Worm (Caenorhabditis elegans) whole organism, late embryonic: ENCODE data around the gene W08E12.4.
A peak's percentile ranks its signal among the peaks of the same experiment; 100 is the strongest.

ENCODE experiments used
- C08G9.2 ChIP-seq: sonication (generic microtip); optimal IDR thresholded peaks from 2 replicates; lab custom pipeline; 2016; ENCODE audit warnings: mild to moderate bottlenecking, missing genetic modification characterization, moderate library complexity, missing compliant biosample characterization
- K02D7.2 ChIP-seq: sonication (generic microtip); optimal IDR thresholded peaks from 2 replicates; lab custom pipeline; 2017; ENCODE audit warnings: mild to moderate bottlenecking, missing genetic modification characterization, missing compliant biosample characterization
- K09A11.1 ChIP-seq: sonication (generic microtip); optimal IDR thresholded peaks from 2 replicates; lab custom pipeline; 2017; ENCODE audit warnings: antibody characterized with exemption, mild to moderate bottlenecking, missing genetic modification characterization, missing compliant biosample characterization; ENCODE audit not compliant: insufficient read depth
- T23F11.4 ChIP-seq: fragments of 200-800 bp; sonication (Bioruptor generic); optimal IDR thresholded peaks from 2 replicates; lab custom pipeline; 2018; ENCODE audit warnings: mild to moderate bottlenecking, missing genetic modification characterization, missing compliant biosample characterization
- Y22D7AL.16 ChIP-seq: sonication (generic microtip); optimal IDR thresholded peaks from 2 replicates; lab custom pipeline; 2016; ENCODE audit warnings: missing genetic modification characterization, missing compliant biosample characterization
- ama-1 ChIP-seq: fragments of 150-350 bp; optimal IDR thresholded peaks from 2 replicates; lab custom pipeline; 2014
- ceh-18 ChIP-seq: sonication (generic microtip); optimal IDR thresholded peaks from 2 replicates; lab custom pipeline; 2016; ENCODE audit warnings: missing genetic modification characterization, missing compliant biosample characterization
- ceh-19 ChIP-seq: fragments of 200-800 bp; sonication (Bioruptor generic); optimal IDR thresholded peaks from 2 replicates; lab custom pipeline; 2018; ENCODE audit warnings: mild to moderate bottlenecking, missing genetic modification characterization, missing compliant biosample characterization
- ceh-2 ChIP-seq: sonication (generic microtip); optimal IDR thresholded peaks from 2 replicates; lab custom pipeline; 2016; ENCODE audit warnings: missing genotype, missing genetic modification characterization, missing compliant biosample characterization
- ceh-22 ChIP-seq: sonication (generic microtip); optimal IDR thresholded peaks from 2 replicates; lab custom pipeline; 2017; ENCODE audit warnings: missing biosample characterization, missing genetic modification characterization
- ceh-24 ChIP-seq: sonication (generic microtip); optimal IDR thresholded peaks from 2 replicates; lab custom pipeline; 2016; ENCODE audit warnings: mild to moderate bottlenecking, missing genetic modification characterization, missing compliant biosample characterization
- ceh-30 ChIP-seq: fragments of 150-350 bp; optimal IDR thresholded peaks from 2 replicates; lab custom pipeline; 2014; ENCODE audit warnings: missing biosample characterization, missing genetic modification characterization
- ceh-31 ChIP-seq: sonication (generic microtip); optimal IDR thresholded peaks from 2 replicates; lab custom pipeline; 2016; ENCODE audit warnings: missing genetic modification characterization, missing compliant biosample characterization
- ceh-34 ChIP-seq: sonication (generic microtip); optimal IDR thresholded peaks from 2 replicates; lab custom pipeline; 2016; ENCODE audit warnings: mild to moderate bottlenecking, missing genetic modification characterization, missing compliant biosample characterization
- ceh-45 ChIP-seq: fragments of 200-800 bp; sonication (Bioruptor generic); IDR thresholded peaks from 2 replicates; pipeline ENCODE4 v1.3.6; 2022; ENCODE audit warnings: missing genetic modification reagents, missing genetic modification characterization, missing compliant biosample characterization
- ceh-48 ChIP-seq: sonication (generic microtip); optimal IDR thresholded peaks from 2 replicates; lab custom pipeline; 2016; ENCODE audit warnings: missing genetic modification characterization, inconsistent platforms, missing compliant biosample characterization
- ceh-6 ChIP-seq: fragments of 200-800 bp; sonication (Bioruptor generic); optimal IDR thresholded peaks from 2 replicates; lab custom pipeline; 2018; ENCODE audit warnings: mild to moderate bottlenecking, missing genetic modification characterization, missing compliant biosample characterization
- ceh-9 ChIP-seq: sonication (generic microtip); optimal IDR thresholded peaks from 2 replicates; lab custom pipeline; 2016; ENCODE audit warnings: mild to moderate bottlenecking, missing genetic modification characterization, inconsistent platforms, missing compliant biosample characterization
- elt-2 ChIP-seq: sonication (generic microtip); optimal IDR thresholded peaks from 2 replicates; lab custom pipeline; 2016; ENCODE audit warnings: missing genetic modification reagents, missing genetic modification characterization, missing compliant biosample characterization
- fax-1 ChIP-seq: sonication (generic microtip); optimal IDR thresholded peaks from 2 replicates; lab custom pipeline; 2016; ENCODE audit warnings: missing genotype, missing genetic modification characterization, missing compliant biosample characterization
- fkh-10 ChIP-seq: fragments of 150-350 bp; optimal IDR thresholded peaks from 2 replicates; lab custom pipeline; 2014; ENCODE audit warnings: missing biosample characterization, missing genetic modification reagents, missing genetic modification characterization
- fkh-6 ChIP-seq: sonication (generic microtip); optimal IDR thresholded peaks from 2 replicates; lab custom pipeline; 2016; ENCODE audit warnings: missing genetic modification characterization, missing compliant biosample characterization
- gmeb-2 ChIP-seq: sonication (generic microtip); optimal IDR thresholded peaks from 2 replicates; lab custom pipeline; 2016; ENCODE audit warnings: missing genetic modification characterization, inconsistent platforms, missing compliant biosample characterization
- hlh-13 ChIP-seq: fragments of 200-800 bp; sonication (Bioruptor generic); optimal IDR thresholded peaks from 2 replicates; lab custom pipeline; 2018; ENCODE audit warnings: mild to moderate bottlenecking, missing genetic modification characterization, missing compliant biosample characterization
- hlh-30 ChIP-seq: sonication (generic microtip); optimal IDR thresholded peaks from 2 replicates; lab custom pipeline; 2017; ENCODE audit warnings: antibody characterized with exemption, missing genetic modification characterization, missing compliant biosample characterization; ENCODE audit not compliant: insufficient read depth
- hlh-6 ChIP-seq: sonication (generic microtip); optimal IDR thresholded peaks from 2 replicates; lab custom pipeline; 2016; ENCODE audit warnings: missing genotype, missing genetic modification characterization, missing compliant biosample characterization
- hlh-8 ChIP-seq: sonication (generic microtip); optimal IDR thresholded peaks from 2 replicates; lab custom pipeline; 2016; ENCODE audit warnings: missing genotype, missing genetic modification characterization, missing compliant biosample characterization
- madf-2 ChIP-seq: sonication (generic microtip); optimal IDR thresholded peaks from 2 replicates; lab custom pipeline; 2017; ENCODE audit warnings: missing genetic modification characterization, missing compliant biosample characterization
- mec-3 ChIP-seq: sonication (generic microtip); optimal IDR thresholded peaks from 2 replicates; lab custom pipeline; 2016; ENCODE audit warnings: borderline replicate concordance, missing genetic modification characterization, missing compliant biosample characterization
- nfya-1 ChIP-seq: sonication (generic microtip); optimal IDR thresholded peaks from 2 replicates; lab custom pipeline; 2017; ENCODE audit warnings: missing genetic modification characterization, mild to moderate bottlenecking, missing compliant biosample characterization, antibody characterized with exemption, moderate library complexity
- nhr-11 ChIP-seq: fragments of 150-350 bp; optimal IDR thresholded peaks from 2 replicates; lab custom pipeline; 2014; ENCODE audit warnings: missing biosample characterization, missing genetic modification characterization
- nhr-232 ChIP-seq: sonication (generic microtip); optimal IDR thresholded peaks from 2 replicates; lab custom pipeline; 2016; ENCODE audit warnings: missing genetic modification characterization, missing compliant biosample characterization
- npax-4 ChIP-seq: sonication (generic microtip); optimal IDR thresholded peaks from 2 replicates; lab custom pipeline; 2016; ENCODE audit warnings: missing genetic modification characterization, missing compliant biosample characterization
- odd-2 ChIP-seq: sonication (generic microtip); optimal IDR thresholded peaks from 2 replicates; lab custom pipeline; 2017; ENCODE audit warnings: antibody characterized with exemption, mild to moderate bottlenecking, missing genetic modification characterization, missing compliant biosample characterization
- pag-3 ChIP-seq: sonication (generic microtip); optimal IDR thresholded peaks from 2 replicates; lab custom pipeline; 2016; ENCODE audit warnings: missing compliant biosample characterization, missing genetic modification characterization, borderline replicate concordance
- pat-9 ChIP-seq: fragments of 200-800 bp; sonication (Bioruptor generic); optimal IDR thresholded peaks from 2 replicates; lab custom pipeline; 2018; ENCODE audit warnings: mild to moderate bottlenecking, missing genetic modification characterization, moderate library complexity, missing compliant biosample characterization
- pax-1 ChIP-seq: fragments of 150-350 bp; optimal IDR thresholded peaks from 2 replicates; lab custom pipeline; 2014; ENCODE audit warnings: missing biosample characterization, missing genetic modification characterization
- pha-4 ChIP-seq: fragments of 150-350 bp; optimal IDR thresholded peaks from 2 replicates; lab custom pipeline; 2018; ENCODE audit warnings: missing biosample characterization, missing genetic modification reagents, missing genetic modification characterization
- pqm-1 ChIP-seq: sonication (generic microtip); optimal IDR thresholded peaks from 2 replicates; lab custom pipeline; 2016; ENCODE audit warnings: missing genetic modification characterization, missing compliant biosample characterization
- pros-1 ChIP-seq: fragments of 150-350 bp; optimal IDR thresholded peaks from 2 replicates; lab custom pipeline; 2014; ENCODE audit warnings: missing biosample characterization, missing genetic modification reagents, missing genetic modification characterization
- rnt-1 ChIP-seq: sonication (generic microtip); optimal IDR thresholded peaks from 2 replicates; lab custom pipeline; 2016; ENCODE audit warnings: missing genetic modification characterization, missing compliant biosample characterization
- sdc-2 ChIP-seq: sonication (generic microtip); optimal IDR thresholded peaks from 2 replicates; lab custom pipeline; 2016; ENCODE audit warnings: missing genotype, missing genetic modification characterization, missing compliant biosample characterization
- sox-4 ChIP-seq: sonication (generic microtip); optimal IDR thresholded peaks from 2 replicates; lab custom pipeline; 2017; ENCODE audit warnings: mild to moderate bottlenecking, missing genetic modification characterization, inconsistent platforms, missing compliant biosample characterization
- syd-9 ChIP-seq: sonication (generic microtip); optimal IDR thresholded peaks from 2 replicates; lab custom pipeline; 2016; ENCODE audit warnings: mild to moderate bottlenecking, missing genetic modification characterization, moderate library complexity, missing compliant biosample characterization
- ttx-3 ChIP-seq: sonication (generic microtip); optimal IDR thresholded peaks from 2 replicates; lab custom pipeline; 2016; ENCODE audit warnings: missing genetic modification reagents, missing genetic modification characterization, missing compliant biosample characterization
- unc-3 ChIP-seq, 2 experiments: fragments of 200-800 bp in 1 of 2; sonication (Bioruptor generic) in 1 of 2; sonication (generic microtip) in 1 of 2; conservative IDR thresholded peaks in 1 of 2; optimal IDR thresholded peaks in 1 of 2; 2 replicates each; pipeline versions ENCODE4 v1.3.6 to Lab custom; 2016 to 2022; ENCODE audit warnings: missing compliant biosample characterization in 2 of 2, missing genetic modification characterization in 2 of 2, missing genetic modification reagents in 1 of 2
- unc-42 ChIP-seq: sonication (generic microtip); optimal IDR thresholded peaks from 2 replicates; lab custom pipeline; 2016; ENCODE audit warnings: missing genotype, missing genetic modification characterization, missing compliant biosample characterization
- unc-55 ChIP-seq: sonication (generic microtip); optimal IDR thresholded peaks from 2 replicates; lab custom pipeline; 2017; ENCODE audit warnings: missing biosample characterization, missing genetic modification reagents, missing genetic modification characterization
- unc-86 ChIP-seq: sonication (generic microtip); optimal IDR thresholded peaks from 2 replicates; lab custom pipeline; 2016; ENCODE audit warnings: missing genetic modification characterization, missing compliant biosample characterization
- zip-5 ChIP-seq: sonication (generic microtip); optimal IDR thresholded peaks from 2 replicates; lab custom pipeline; 2016; ENCODE audit warnings: missing genetic modification characterization, missing compliant biosample characterization
- ztf-16 ChIP-seq: sonication (generic microtip); optimal IDR thresholded peaks from 2 replicates; lab custom pipeline; 2017; ENCODE audit warnings: missing genetic modification characterization, missing compliant biosample characterization

W08E12.4 gene

DNA sequence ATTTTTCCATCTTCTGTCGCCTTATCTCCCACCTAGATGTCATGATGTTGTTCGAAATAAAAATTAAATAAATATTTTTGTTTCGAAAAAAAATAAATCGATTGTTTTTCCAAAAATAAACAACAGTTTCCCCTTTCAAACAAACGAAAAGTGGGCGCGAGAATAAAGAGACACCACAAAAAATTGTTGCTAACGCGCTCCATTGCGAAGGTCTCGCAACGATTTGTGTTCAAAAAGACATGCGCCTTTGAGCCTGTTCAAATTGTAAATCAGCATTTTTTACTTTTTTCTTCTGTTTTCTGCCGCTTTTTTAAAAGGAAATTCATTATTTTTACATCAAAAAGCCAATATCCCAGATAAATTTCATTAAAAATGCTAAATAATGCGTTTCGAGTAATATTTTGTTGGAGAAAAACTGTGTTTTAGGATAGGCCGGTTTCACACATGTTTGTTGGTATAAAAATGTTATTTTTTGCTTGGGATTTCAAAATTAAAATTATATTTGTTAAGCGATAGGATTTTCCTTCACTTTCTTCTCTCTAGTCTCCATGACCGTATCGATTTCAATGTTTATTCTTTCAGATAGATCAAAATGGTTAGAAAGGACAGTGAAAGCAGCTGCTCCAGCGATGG lies 7.5 kb upstream of the W08E12.4 start, which contains the start of gene W08E12.7:
Gene W08E12.7 (plus strand): TSS at position 583 of the 633 bp plus-strand sequence.
- TF ChIP-seq ceh-19 (GFP tag; lab: Kevin White, UChicago) (peak; percentile 15), nhr-11 (tag; lab: Kevin White, UChicago) (no peak), K02D7.2 (tag; lab: Kevin White, UChicago) (peak; percentile 3), pha-4 (no peak), sox-4 (tag; lab: Kevin White, UChicago) (no peak), nfya-1 (tag; lab: Kevin White, UChicago) (peak; percentile 89), odd-2 (tag; lab: Kevin White, UChicago) (no peak), unc-55 (GFP tag; lab: Kevin White, UChicago) (peak; percentile 63), ceh-2 (tag; lab: Kevin White, UChicago) (peak; percentile 72), ceh-9 (no peak), syd-9 (tag; lab: Kevin White, UChicago) (peak; percentile 35), hlh-6 (tag; lab: Kevin White, UChicago) (no peak), Y22D7AL.16 (tag; lab: Kevin White, UChicago) (no peak), ceh-34 (peak; percentile 91), unc-3 (GFP tag; conservative IDR thresholded peaks at IDR 0.05; lab: Robert Waterston, UW) (peak; percentile 49), unc-3 (tag; optimal IDR thresholded peaks at IDR 0.05; lab: Kevin White, UChicago) (peak; percentile 60), hlh-13 (GFP tag; lab: Kevin White, UChicago) (no peak), ttx-3 (tag; lab: Kevin White, UChicago) (peak; percentile 68), fkh-6 (tag; lab: Kevin White, UChicago) (no peak), elt-2 (tag; lab: Kevin White, UChicago) (peak; percentile 79), ceh-22 (tag; lab: Kevin White, UChicago) (no peak), madf-2 (tag; lab: Kevin White, UChicago) (peak; percentile 60), pqm-1 (tag; lab: Kevin White, UChicago) (peak; percentile 25), ztf-16 (tag; lab: Kevin White, UChicago) (peak; percentile 41), ama-1 (lab: Kevin White, UChicago) (no peak), pax-1 (tag; lab: Kevin White, UChicago) (peak; percentile 34), nhr-232 (no peak), zip-5 (tag; lab: Kevin White, UChicago) (peak; percentile 47), unc-86 (tag; lab: Kevin White, UChicago) (peak; percentile 70), pag-3 (no peak), ceh-31 (tag; lab: Kevin White, UChicago) (peak; percentile 94), fkh-10 (GFP tag; lab: Kevin White, UChicago) (no peak), pros-1 (peak; percentile 36), ceh-18 (tag; lab: Kevin White, UChicago) (peak; percentile 87), mec-3 (no peak), ceh-30 (tag; lab: Kevin White, UChicago) (peak; percentile 23), fax-1 (peak; percentile 78), gmeb-2 (no peak), ceh-45 (GFP tag; lab: Robert Waterston, UW) (0 out of 2 replicates have a peak, but pooled peaks have one; percentile 10), unc-42 (peak; percentile 72), npax-4 (tag; lab: Kevin White, UChicago) (peak; percentile 4), K09A11.1 (peak; percentile 41), sdc-2 (tag; lab: Kevin White, UChicago) (peak; percentile 0), hlh-30 (peak; percentile 85), ceh-24 (tag; lab: Kevin White, UChicago) (peak; percentile 21), pat-9 (tag; lab: Kevin White, UChicago) (peak; percentile 35), T23F11.4 (GFP tag; lab: Kevin White, UChicago) (peak; percentile 17), ceh-48 (peak; percentile 22), ceh-6 (GFP tag; lab: Kevin White, UChicago) (peak; percentile 22), C08G9.2 (tag; lab: Kevin White, UChicago) (peak; percentile 65), hlh-8 (peak; percentile 84), rnt-1 (tag; lab: Kevin White, UChicago) (peak; percentile 86)
